Worm (Caenorhabditis elegans): ENCODE data around the gene acr-10.

Gene acr-10

ce11 chrX:4007724-4008123 is 14.3 kb upstream of the acr-10 start (continued):
- TF ChIP-seq fkh-3 (tag; optimal IDR thresholded peaks at IDR 0.05) (no peak), dpff-1 (tag; optimal IDR thresholded peaks at IDR 0.05) (no peak), nfyb-1 (GFP tag; IDR thresholded peaks at IDR 0.05) (no peak), F22D6.2 (tag; optimal IDR thresholded peaks at IDR 0.05) (peak; percentile 19), ztf-18 (tag; optimal IDR thresholded peaks at IDR 0.05) (no peak), nhr-179 (tag; optimal IDR thresholded peaks at IDR 0.05) (peak; percentile 2), Y53F4B.3 (GFP tag; IDR thresholded peaks at IDR 0.05) (no peak), madf-6 (GFP tag; IDR thresholded peaks at IDR 0.05) (no peak), somi-1 (GFP tag; optimal IDR thresholded peaks at IDR 0.05) (no peak), ztf-26 (tag; optimal IDR thresholded peaks at IDR 0.05) (peak; percentile 45), mxl-1 (tag; optimal IDR thresholded peaks at IDR 0.05) (no peak), ceh-58 (GFP tag; IDR thresholded peaks at IDR 0.05) (no peak), Y79H2A.3 (GFP tag; conservative IDR thresholded peaks at IDR 0.05) (no peak), zim-3 (tag; optimal IDR thresholded peaks at IDR 0.05) (no peak), sptf-2 (GFP tag; optimal IDR thresholded peaks at IDR 0.05) (no peak), lsy-27 (tag; optimal IDR thresholded peaks at IDR 0.05; ENCODE audit: borderline replicate concordance, insufficient read depth) (no peak), F10E7.11 (tag; optimal IDR thresholded peaks at IDR 0.05) (no peak), madf-3 (GFP tag; IDR thresholded peaks at IDR 0.05) (no peak), ceh-100 (GFP tag; IDR thresholded peaks at IDR 0.05) (no peak), ztf-28 (GFP tag; IDR thresholded peaks at IDR 0.05) (no peak), ama-1 (optimal IDR thresholded peaks at IDR 0.05) (no peak), ama-1 (GFP tag; optimal IDR thresholded peaks at IDR 0.05) (peak in 1 of 2 experiments; percentile 9), mel-28 (tag; optimal IDR thresholded peaks at IDR 0.05; ENCODE audit: borderline replicate concordance) (no peak), F52B5.7 (tag; optimal IDR thresholded peaks at IDR 0.05) (no peak), madf-10 (tag; optimal IDR thresholded peaks at IDR 0.05) (peak; percentile 81), C17E4.6 (GFP tag; IDR thresholded peaks at IDR 0.05) (no peak), attf-5 (GFP tag; optimal IDR thresholded peaks at IDR 0.05) (no peak), hrde-1 (tag; optimal IDR thresholded peaks at IDR 0.05; ENCODE audit: borderline replicate concordance) (no peak), hlh-12 (tag; optimal IDR thresholded peaks at IDR 0.05) (no peak), ztf-3 (GFP tag; optimal IDR thresholded peaks at IDR 0.05) (no peak), rpc-1 (optimal IDR thresholded peaks at IDR 0.05) (no peak), rpc-1 (tag; optimal IDR thresholded peaks at IDR 0.05) (no peak), B0261.1 (tag; optimal IDR thresholded peaks at IDR 0.05) (no peak), egl-18 (GFP tag; IDR thresholded peaks at IDR 0.05) (no peak), K11D2.4 (GFP tag; IDR thresholded peaks at IDR 0.05) (no peak), ets-4 (GFP tag; optimal IDR thresholded peaks at IDR 0.05) (peak; percentile 57), F33H1.4 (GFP tag; IDR thresholded peaks at IDR 0.05) (no peak), let-607 (tag; optimal IDR thresholded peaks at IDR 0.05) (peak; percentile 24 to 86), snpc-1.1 (tag; optimal IDR thresholded peaks at IDR 0.05; ENCODE audit: insufficient read depth) (no peak), athp-1 (tag; optimal IDR thresholded peaks at IDR 0.05) (no peak), F55B11.4 (tag; optimal IDR thresholded peaks at IDR 0.05; ENCODE audit: borderline replicate concordance, insufficient read depth) (no peak), tbp1 (GFP tag; optimal IDR thresholded peaks at IDR 0.05) (peak; percentile 40), bed-2 (GFP tag; IDR thresholded peaks at IDR 0.05) (no peak), zfh-2 (GFP tag; conservative IDR thresholded peaks at IDR 0.05) (no peak)
